Fruit fly (Drosophila melanogaster): ENCODE measurements around the gene CG32024.

Gene CG32024

DNA sequence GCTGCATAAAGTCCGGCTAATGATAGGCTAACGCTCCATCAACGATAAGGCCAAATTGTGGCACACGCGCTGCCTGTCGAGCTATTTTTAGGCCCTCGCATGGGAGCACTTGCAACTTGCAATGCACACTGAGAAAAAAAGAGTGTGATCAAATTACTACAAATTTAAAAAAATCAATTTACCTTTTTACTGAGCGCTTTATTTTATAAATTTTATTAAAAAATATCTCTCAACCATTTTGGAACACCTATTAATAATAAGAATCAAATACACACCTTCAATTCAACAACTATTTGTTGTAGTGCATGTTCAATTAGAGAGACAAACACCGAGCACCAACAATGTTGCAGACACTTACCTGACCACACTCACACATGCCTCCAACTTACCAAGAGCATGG, 41.9 kb upstream of the CG32024 start (continued):
- TF ChIP-seq Jarid2 (GFP tag; optimal IDR thresholded peaks at IDR 0.05) (no peak), bab2 (GFP tag; optimal IDR thresholded peaks at IDR 0.05) (no peak), HLHmδ (GFP tag; optimal IDR thresholded peaks at IDR 0.05) (no peak), Mrtf (GFP tag; IDR thresholded peaks at IDR 0.05) (peak; percentile 39; the same call in 1 of the 3 replicates), Hr78 (GFP tag; optimal IDR thresholded peaks at IDR 0.05) (peak in 1 of 2 experiments; percentile 42), sd (tag; optimal IDR thresholded peaks at IDR 0.05) (no peak), chn (GFP tag; optimal IDR thresholded peaks at IDR 0.05) (no peak), nerfin-1 (tag; optimal IDR thresholded peaks at IDR 0.05) (no peak), Dp (GFP tag; optimal IDR thresholded peaks at IDR 0.05) (no peak), klu (GFP tag; IDR thresholded peaks at IDR 0.05) (no peak), CG4360 (GFP tag; IDR thresholded peaks at IDR 0.05) (0 out of 2 replicates have a peak, but pooled peaks have one; percentile 4), gce (GFP tag; IDR thresholded peaks at IDR 0.05) (peak; percentile 78; the same call in 2 of the 3 replicates), Xbp1 (GFP tag; optimal IDR thresholded peaks at IDR 0.05) (no peak), Hsf (GFP tag; optimal IDR thresholded peaks at IDR 0.05) (no peak), dati (GFP tag; IDR thresholded peaks at IDR 0.05) (peak; percentile 47; the same call in 1 of the 2 replicates), Oaz (GFP tag; IDR thresholded peaks at IDR 0.05) (peak; percentile 14), jigr1 (GFP tag; IDR thresholded peaks at IDR 0.05) (peak; percentile 5; the same call in 1 of the 3 replicates), fru (optimal IDR thresholded peaks at IDR 0.05) (no peak), Dip3 (GFP tag; optimal IDR thresholded peaks at IDR 0.05) (no peak), CG10274 (GFP tag; optimal IDR thresholded peaks at IDR 0.05) (no peak), Max (GFP tag; optimal IDR thresholded peaks at IDR 0.05) (no peak), CG15073 (GFP tag; optimal IDR thresholded peaks at IDR 0.05) (no peak), CG13123 (GFP tag; optimal IDR thresholded peaks at IDR 0.05) (no peak), CG8388 (GFP tag; optimal IDR thresholded peaks at IDR 0.05) (peak; percentile 69), CG3281 (GFP tag; optimal IDR thresholded peaks at IDR 0.05) (no peak), CG10959 (GFP tag; IDR thresholded peaks at IDR 0.05) (peak; percentile 37), CG18599 (GFP tag; optimal IDR thresholded peaks at IDR 0.05) (no peak), Adf1 (GFP tag; IDR thresholded peaks at IDR 0.05) (no peak), dpn (GFP tag; optimal IDR thresholded peaks at IDR 0.05) (no peak), Mes4 (GFP tag; optimal IDR thresholded peaks at IDR 0.05) (no peak), CG1233 (GFP tag; optimal IDR thresholded peaks at IDR 0.05) (peak; percentile 14), Side (GFP tag; optimal IDR thresholded peaks at IDR 0.05) (no peak), CG18619 (GFP tag; optimal IDR thresholded peaks at IDR 0.05) (no peak), CrebB (tag; optimal IDR thresholded peaks at IDR 0.05) (no peak), CG11504 (tag; optimal IDR thresholded peaks at IDR 0.05) (peak; percentile 96), CG13424 (tag; optimal IDR thresholded peaks at IDR 0.05) (no peak), CG4707 (GFP tag; optimal IDR thresholded peaks at IDR 0.05) (no peak), CG31388 (GFP tag; optimal IDR thresholded peaks at IDR 0.05) (no peak), Usf (GFP tag; optimal IDR thresholded peaks at IDR 0.05) (no peak), CG11695 (GFP tag; IDR thresholded peaks at IDR 0.05) (no peak; the same call in 2 of the 3 replicates), ase (GFP tag; IDR thresholded peaks at IDR 0.05) (peak; percentile 31; the same call in 2 of the 3 replicates), sens-2 (GFP tag; IDR thresholded peaks at IDR 0.05) (peak; percentile 64), so (GFP tag; IDR thresholded peaks at IDR 0.05) (no peak; the same call in 2 of the 3 replicates), Spps (tag; optimal IDR thresholded peaks at IDR 0.05) (peak; percentile 58), da (GFP tag; optimal IDR thresholded peaks at IDR 0.05) (no peak), CG8290 (GFP tag; optimal IDR thresholded peaks at IDR 0.05) (no peak), CG8290 (tag; optimal IDR thresholded peaks at IDR 0.05) (no peak), CG2202 (tag; optimal IDR thresholded peaks at IDR 0.05) (no peak), Ptx1 (GFP tag; IDR thresholded peaks at IDR 0.05) (peak; percentile 12), CG6765 (GFP tag; optimal IDR thresholded peaks at IDR 0.05) (no peak), CG12942 (GFP tag; optimal IDR thresholded peaks at IDR 0.05) (no peak), Rx (GFP tag; IDR thresholded peaks at IDR 0.05) (peak; percentile 67)

Measured in whole organism, embryonic.